Fruit fly (Drosophila melanogaster) whole organism, embryonic: ENCODE data around the gene CG4991.

ENCODE experiments used
- B-H2 ChIP-seq: fragments of 200-800 bp; sonication (Bioruptor generic); optimal IDR thresholded peaks from 2 replicates; lab custom pipeline; 2018; ENCODE audit warnings: missing biosample characterization, mild to moderate bottlenecking, missing genetic modification characterization
- Blimp-1 ChIP-seq: fragments of 200-800 bp; sonication (Bioruptor generic); optimal IDR thresholded peaks from 3 replicates; lab custom pipeline; 2018; ENCODE audit warnings: missing biosample characterization, missing genetic modification characterization, mild to moderate bottlenecking, moderate library complexity, missing genetic modification reagents
- Bteb2 ChIP-seq: fragments of 200-800 bp; sonication (Bioruptor generic); optimal IDR thresholded peaks from 2 replicates; lab custom pipeline; 2016; ENCODE audit warnings: missing biosample characterization, missing genetic modification characterization
- CG10565 ChIP-seq: fragments of 200-800 bp; sonication (Bioruptor generic); optimal IDR thresholded peaks from 3 replicates; lab custom pipeline; 2016; ENCODE audit warnings: missing biosample characterization, mild to moderate bottlenecking, missing genetic modification characterization
- CG12744 ChIP-seq: fragments of 200-800 bp; sonication (Bioruptor generic); optimal IDR thresholded peaks from 2 replicates; lab custom pipeline; 2016; ENCODE audit warnings: missing biosample characterization, missing genetic modification characterization
- CG14710 ChIP-seq: fragments of 200-800 bp; sonication (Bioruptor generic); optimal IDR thresholded peaks from 3 replicates; lab custom pipeline; 2019; ENCODE audit warnings: missing biosample characterization, mild to moderate bottlenecking, missing genetic modification characterization, moderate library complexity
- CG15269 ChIP-seq: fragments of 200-800 bp; sonication (Bioruptor generic); optimal IDR thresholded peaks from 2 replicates; lab custom pipeline; 2018; ENCODE audit warnings: missing biosample characterization, mild to moderate bottlenecking, missing genetic modification characterization, moderate library complexity
- CG1792 ChIP-seq: fragments of 200-800 bp; sonication (Bioruptor generic); optimal IDR thresholded peaks from 2 replicates; lab custom pipeline; 2016; ENCODE audit warnings: missing biosample characterization, missing genetic modification characterization
- CG18011 ChIP-seq: fragments of 200-800 bp; sonication (Bioruptor generic); optimal IDR thresholded peaks from 2 replicates; lab custom pipeline; 2017; ENCODE audit warnings: missing biosample characterization, missing genetic modification characterization, mild to moderate bottlenecking, moderate library complexity, missing genotype
- CG18262 ChIP-seq: fragments of 200-800 bp; optimal IDR thresholded peaks from 3 replicates; lab custom pipeline; 2019; ENCODE audit warnings: missing biosample characterization, mild to moderate bottlenecking, missing genetic modification characterization, moderate library complexity
- CG2199 ChIP-seq: fragments of 200-800 bp; sonication (Bioruptor generic); IDR thresholded peaks from 3 replicates; pipeline ENCODE4 v1.3.6; 2022; ENCODE audit warnings: missing biosample characterization, missing genetic modification characterization
- CG30020 ChIP-seq: fragments of 200-800 bp; optimal IDR thresholded peaks from 2 replicates; lab custom pipeline; 2019; ENCODE audit warnings: missing biosample characterization, mild to moderate bottlenecking, missing genetic modification characterization, moderate library complexity
- CG30431 ChIP-seq: fragments of 200-800 bp; sonication (Bioruptor generic); optimal IDR thresholded peaks from 2 replicates; lab custom pipeline; 2017; ENCODE audit warnings: missing biosample characterization, missing genetic modification characterization
- CG31224 ChIP-seq: fragments of 200-800 bp; sonication (Bioruptor generic); IDR thresholded peaks from 2 replicates; pipeline ENCODE4 v1.3.6; 2022; ENCODE audit warnings: missing biosample characterization, missing genetic modification characterization
- CG3163 ChIP-seq: fragments of 200-800 bp; sonication (Bioruptor generic); optimal IDR thresholded peaks from 3 replicates; lab custom pipeline; 2016; ENCODE audit warnings: missing biosample characterization, missing genetic modification characterization
- CG4424 ChIP-seq: fragments of 200-800 bp; sonication (Bioruptor generic); optimal IDR thresholded peaks from 3 replicates; lab custom pipeline; 2016; ENCODE audit warnings: missing biosample characterization, missing genetic modification characterization
- CG4617 ChIP-seq: fragments of 200-800 bp; sonication (Bioruptor generic); optimal IDR thresholded peaks from 3 replicates; lab custom pipeline; 2016; ENCODE audit warnings: missing biosample characterization, missing genetic modification characterization, borderline replicate concordance
- CG5180 ChIP-seq: fragments of 200-800 bp; sonication (Bioruptor generic); optimal IDR thresholded peaks from 3 replicates; lab custom pipeline; 2017; ENCODE audit warnings: missing biosample characterization, missing genetic modification characterization, mild to moderate bottlenecking, moderate library complexity, missing genetic modification reagents
- CG6175 ChIP-seq: fragments of 200-800 bp; sonication (Bioruptor generic); IDR thresholded peaks from 3 replicates; pipeline ENCODE4 v1.3.6; 2022; ENCODE audit warnings: missing biosample characterization, missing genetic modification characterization
- CG8089 ChIP-seq: fragments of 200-800 bp; sonication (Bioruptor generic); optimal IDR thresholded peaks from 3 replicates; lab custom pipeline; 2016; ENCODE audit warnings: missing biosample characterization, missing genetic modification characterization
- CG8944 ChIP-seq: fragments of 200-800 bp; sonication (Bioruptor generic); optimal IDR thresholded peaks from 3 replicates; lab custom pipeline; 2016; ENCODE audit warnings: missing biosample characterization, missing genetic modification characterization
- Fer2 ChIP-seq: fragments of 200-800 bp; sonication (Bioruptor generic); optimal IDR thresholded peaks from 2 replicates; lab custom pipeline; 2018; ENCODE audit warnings: missing biosample characterization, mild to moderate bottlenecking, missing genetic modification characterization, moderate library complexity
- Jarid2 ChIP-seq: fragments of 200-800 bp; sonication (Bioruptor generic); optimal IDR thresholded peaks from 3 replicates; lab custom pipeline; 2017; ENCODE audit warnings: mild to moderate bottlenecking, missing biosample characterization, missing genetic modification reagents, missing genetic modification characterization
- MTF-1 ChIP-seq: fragments of 200-800 bp; sonication (Bioruptor generic); optimal IDR thresholded peaks from 2 replicates; lab custom pipeline; 2018; ENCODE audit warnings: missing biosample characterization, mild to moderate bottlenecking, missing genetic modification characterization, borderline replicate concordance
- Med ChIP-seq: fragments of 200-800 bp; sonication (Bioruptor generic); peaks from one replicate; lab custom pipeline; 2016; ENCODE audit warnings: missing biosample characterization, missing genetic modification characterization, mild to moderate bottlenecking, inconsistent platforms, moderate library complexity
- NfI ChIP-seq: fragments of 200-800 bp; sonication (Bioruptor generic); optimal IDR thresholded peaks from 3 replicates; lab custom pipeline; 2018; ENCODE audit warnings: missing biosample characterization, mild to moderate bottlenecking, missing genetic modification characterization, moderate library complexity
- Sox102F ChIP-seq: fragments of 200-800 bp; sonication (Bioruptor generic); optimal IDR thresholded peaks from 2 replicates; lab custom pipeline; 2018; ENCODE audit warnings: missing biosample characterization, mild to moderate bottlenecking, missing genetic modification characterization, moderate library complexity
- Sry-β ChIP-seq: fragments of 200-800 bp; sonication (Bioruptor generic); optimal IDR thresholded peaks from 2 replicates; lab custom pipeline; 2018; ENCODE audit warnings: missing biosample characterization, mild to moderate bottlenecking, missing genetic modification characterization, moderate library complexity
- ash1 ChIP-seq: fragments of 200-800 bp; sonication (Bioruptor generic); optimal IDR thresholded peaks from 2 replicates; lab custom pipeline; 2018; ENCODE audit warnings: missing biosample characterization, mild to moderate bottlenecking, missing genetic modification characterization
- bcd ChIP-seq: fragments of 200-800 bp; sonication (Bioruptor generic); optimal IDR thresholded peaks from 2 replicates; lab custom pipeline; 2017; ENCODE audit warnings: missing biosample characterization, mild to moderate bottlenecking, missing genetic modification characterization
- cad ChIP-seq: fragments of >200 bp; optimal IDR thresholded peaks from 2 replicates; lab custom pipeline; 2017; ENCODE audit warnings: missing biosample characterization, missing genetic modification characterization
- eyg ChIP-seq: fragments of 200-800 bp; sonication (Bioruptor generic); optimal IDR thresholded peaks from 3 replicates; lab custom pipeline; 2016; ENCODE audit warnings: missing biosample characterization, missing genetic modification characterization
- fd102C ChIP-seq: fragments of 200-800 bp; sonication (Bioruptor generic); optimal IDR thresholded peaks from 2 replicates; lab custom pipeline; 2018; ENCODE audit warnings: missing biosample characterization, mild to moderate bottlenecking, missing genetic modification characterization, moderate library complexity
- gcm ChIP-seq: fragments of 200-800 bp; sonication (Bioruptor generic); optimal IDR thresholded peaks from 2 replicates; lab custom pipeline; 2019; ENCODE audit warnings: missing biosample characterization, mild to moderate bottlenecking, missing genetic modification characterization, moderate library complexity
- gem ChIP-seq: fragments of 200-800 bp; sonication (Bioruptor generic); optimal IDR thresholded peaks from 2 replicates; lab custom pipeline; 2019; ENCODE audit warnings: missing biosample characterization, mild to moderate bottlenecking, missing genetic modification characterization, moderate library complexity
- gsb-n ChIP-seq: fragments of 200-800 bp; sonication (Bioruptor generic); optimal IDR thresholded peaks from 3 replicates; lab custom pipeline; 2018; ENCODE audit warnings: missing biosample characterization, mild to moderate bottlenecking, missing genetic modification characterization
- gt ChIP-seq: fragments of 200-800 bp; sonication (Bioruptor generic); IDR thresholded peaks from 2 replicates; pipeline ENCODE4 v1.3.6; 2022; ENCODE audit warnings: missing biosample characterization, missing genetic modification characterization
- hkb ChIP-seq, 2 experiments: fragments of 200-800 bp in 1 of 2; fragments of >200 bp in 1 of 2; sonication (Bioruptor generic) in 1 of 2; IDR thresholded peaks in 1 of 2; optimal IDR thresholded peaks in 1 of 2; 2 replicates each; pipeline versions ENCODE4 v1.3.6 to Lab custom; 2017 to 2022; ENCODE audit warnings: missing biosample characterization in 1 of 2, missing genetic modification characterization in 1 of 2
- insv ChIP-seq, 2 experiments: fragments of 200-800 bp; sonication (Bioruptor generic); optimal IDR thresholded peaks; 3 replicates each; lab custom pipeline; 2016 to 2018; ENCODE audit warnings: missing biosample characterization in 2 of 2, missing genetic modification characterization in 2 of 2
- kah ChIP-seq: fragments of 200-800 bp; sonication (Bioruptor generic); optimal IDR thresholded peaks from 2 replicates; lab custom pipeline; 2018; ENCODE audit warnings: missing biosample characterization, mild to moderate bottlenecking, missing genetic modification characterization
- ken ChIP-seq: fragments of 200-800 bp; sonication (Bioruptor generic); IDR thresholded peaks from 3 replicates; pipeline ENCODE4 v1.3.6; 2022; ENCODE audit warnings: missing biosample characterization, missing genetic modification characterization
- lilli ChIP-seq: fragments of 200-800 bp; sonication (Bioruptor generic); optimal IDR thresholded peaks from 3 replicates; lab custom pipeline; 2016; ENCODE audit warnings: missing biosample characterization, missing genetic modification characterization
- nerfin-1 ChIP-seq: fragments of 200-800 bp; sonication (Bioruptor generic); optimal IDR thresholded peaks from 3 replicates; lab custom pipeline; 2019; ENCODE audit warnings: missing biosample characterization, mild to moderate bottlenecking, missing genetic modification characterization, moderate library complexity
- phol ChIP-seq: fragments of 200-800 bp; sonication (Bioruptor generic); optimal IDR thresholded peaks from 3 replicates; lab custom pipeline; 2018; ENCODE audit warnings: missing biosample characterization, mild to moderate bottlenecking, missing genetic modification characterization, moderate library complexity
- stc ChIP-seq: fragments of 200-800 bp; sonication (Bioruptor generic); IDR thresholded peaks from 2 replicates; pipeline ENCODE4 v1.3.6; 2022; ENCODE audit warnings: missing biosample characterization, missing genetic modification characterization
- tgo ChIP-seq: fragments of 200-800 bp; sonication (Bioruptor generic); IDR thresholded peaks from 3 replicates; pipeline ENCODE4 v1.3.6; 2022; ENCODE audit warnings: missing biosample characterization, missing genetic modification characterization
- twi ChIP-seq: fragments of 200-800 bp; optimal IDR thresholded peaks from 2 replicates; lab custom pipeline; 2019; ENCODE audit warnings: missing biosample characterization, mild to moderate bottlenecking, missing genetic modification characterization, moderate library complexity
- unpg ChIP-seq: fragments of 200-800 bp; sonication (Bioruptor generic); optimal IDR thresholded peaks from 3 replicates; lab custom pipeline; 2018; ENCODE audit warnings: missing biosample characterization, mild to moderate bottlenecking, missing genetic modification characterization, moderate library complexity
- zen ChIP-seq: fragments of 200-800 bp; sonication (Bioruptor generic); optimal IDR thresholded peaks from 3 replicates; lab custom pipeline; 2018; ENCODE audit warnings: missing biosample characterization, mild to moderate bottlenecking, missing genetic modification characterization, moderate library complexity
- zf30C ChIP-seq: fragments of 200-800 bp; sonication (Bioruptor generic); optimal IDR thresholded peaks from 3 replicates; lab custom pipeline; 2018; ENCODE audit warnings: missing biosample characterization, mild to moderate bottlenecking, missing genetic modification characterization

CG4991 gene

DNA sequence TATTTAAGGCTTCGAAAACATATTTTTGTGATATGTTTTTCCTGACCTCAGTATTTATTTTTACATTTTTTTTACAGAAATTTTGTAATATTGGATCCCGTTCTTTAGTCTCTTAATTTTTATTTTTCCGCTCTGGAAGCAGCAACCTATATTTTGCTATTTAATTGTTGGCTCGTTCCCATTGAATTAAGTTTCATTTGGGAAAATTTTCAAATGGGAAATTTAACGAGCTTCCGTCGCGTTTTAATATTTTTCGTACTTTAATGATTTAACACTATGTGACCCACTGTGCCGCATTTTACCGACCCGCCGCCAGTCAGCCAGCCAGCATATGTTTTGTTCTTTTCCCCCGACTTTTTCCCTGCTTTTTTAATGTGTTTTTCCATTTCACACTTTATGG is 19.6 kb downstream of the CG4991 start (continued):
- TF ChIP-seq MTF-1 (no peak), CG15269 (tag; lab: Kevin White, UChicago) (no peak), hkb (optimal IDR thresholded peaks at IDR 0.05; lab: Kevin White, UChicago) (no peak), hkb (GFP tag; IDR thresholded peaks at IDR 0.05; lab: Robert Waterston, UW) (no peak), Bteb2 (GFP tag; lab: Kevin White, UChicago) (no peak), ash1 (no peak), ken (GFP tag; lab: Robert Waterston, UW) (no peak), CG31224 (no peak), cad (GFP tag; lab: Kevin White, UChicago) (no peak), eyg (GFP tag; lab: Kevin White, UChicago) (no peak), unpg (GFP tag; lab: Kevin White, UChicago) (peak; percentile 0), gsb-n (no peak), CG12744 (GFP tag; lab: Kevin White, UChicago) (no peak), B-H2 (GFP tag; lab: Kevin White, UChicago) (no peak), gt (GFP tag; lab: Robert Waterston, UW) (no peak), insv (GFP tag; optimal IDR thresholded peaks at IDR 0.05; lab: Kevin White, UChicago) (no peak), bcd (GFP tag; lab: Kevin White, UChicago) (no peak), CG18011 (GFP tag; lab: Kevin White, UChicago) (no peak), NfI (GFP tag; lab: Kevin White, UChicago) (no peak), CG8944 (GFP tag; lab: Kevin White, UChicago) (no peak), CG1792 (GFP tag; lab: Kevin White, UChicago) (no peak), CG30431 (GFP tag; lab: Kevin White, UChicago) (no peak), CG5180 (no peak), CG8089 (GFP tag; lab: Kevin White, UChicago) (no peak), stc (GFP tag; lab: Robert Waterston, UW) (no peak), kah (GFP tag; lab: Kevin White, UChicago) (no peak), nerfin-1 (tag; lab: Kevin White, UChicago) (no peak), fd102C (GFP tag; lab: Kevin White, UChicago) (no peak), Jarid2 (GFP tag; lab: Kevin White, UChicago) (no peak), CG4424 (GFP tag; lab: Kevin White, UChicago) (peak; percentile 20), phol (tag; lab: Kevin White, UChicago) (no peak), lilli (GFP tag; lab: Kevin White, UChicago) (no peak), zf30C (no peak), tgo (GFP tag; lab: Robert Waterston, UW) (no peak), gem (peak; percentile 44), CG4617 (GFP tag; lab: Kevin White, UChicago) (no peak), twi (tag; lab: Kevin White, UChicago) (peak; percentile 80), Sry-β (GFP tag; lab: Kevin White, UChicago) (no peak), CG2199 (GFP tag; lab: Robert Waterston, UW) (no peak), Med (GFP tag; lab: Kevin White, UChicago) (peak; percentile 51), Fer2 (tag; lab: Kevin White, UChicago) (no peak), CG14710 (tag; lab: Kevin White, UChicago) (no peak), CG10565 (no peak), zen (tag; lab: Kevin White, UChicago) (no peak), gcm (GFP tag; lab: Kevin White, UChicago) (peak; percentile 21), CG3163 (GFP tag; lab: Kevin White, UChicago) (no peak), CG6175 (no peak), Blimp-1 (GFP tag; lab: Kevin White, UChicago) (peak; percentile 20), Sox102F (GFP tag; lab: Kevin White, UChicago) (no peak), CG18262 (tag; lab: Kevin White, UChicago) (peak; percentile 36), CG30020 (tag; lab: Kevin White, UChicago) (no peak)
